Fruit fly (Drosophila melanogaster): ENCODE data around the gene polybromo.
A peak's percentile ranks its signal among the peaks of the same experiment; 100 is the strongest.

polybromo gene

dm6 chr3R:24768538-24769401 is 36.3 kb downstream of the polybromo start, which contains the start of gene CG13631 (continued):
- TF ChIP-seq CG2120 (GFP tag; optimal IDR thresholded peaks at IDR 0.05) (peak; percentile 21), dati (GFP tag; IDR thresholded peaks at IDR 0.05) (peak; percentile 74), CG32772 (GFP tag; IDR thresholded peaks at IDR 0.05) (peak; percentile 94), NK7.1 (GFP tag; optimal IDR thresholded peaks at IDR 0.05) (peak; percentile 79), Atf6 (GFP tag; IDR thresholded peaks at IDR 0.05) (peak; percentile 59; the same call in 1 of the 2 replicates), fu2 (GFP tag; optimal IDR thresholded peaks at IDR 0.05) (peak; percentile 64), lola (GFP tag; optimal IDR thresholded peaks at IDR 0.05) (peak in 1 of 3 experiments; percentile 96), Bgb (GFP tag; IDR thresholded peaks at IDR 0.05; ENCODE audit: partially characterized antibody) (no peak), seq (GFP tag; IDR thresholded peaks at IDR 0.05) (peak; percentile 87), Adf1 (GFP tag; IDR thresholded peaks at IDR 0.05) (peak; percentile 87), Meics (GFP tag; optimal IDR thresholded peaks at IDR 0.05) (peak; percentile 68), Camta (GFP tag; optimal IDR thresholded peaks at IDR 0.05) (peak; percentile 96), kni (GFP tag; optimal IDR thresholded peaks at IDR 0.05) (peak; percentile 86), ems (GFP tag; optimal IDR thresholded peaks at IDR 0.05) (peak; percentile 92), CG17361 (GFP tag; IDR thresholded peaks at IDR 0.05) (peak; percentile 98), CG13287 (GFP tag; IDR thresholded peaks at IDR 0.05; ENCODE audit: partially characterized antibody) (no peak; the same call in 1 of the 2 replicates), corto (GFP tag; optimal IDR thresholded peaks at IDR 0.05) (peak; percentile 85), CG16813 (GFP tag; IDR thresholded peaks at IDR 0.05; ENCODE audit: partially characterized antibody) (no peak), sqz (GFP tag; optimal IDR thresholded peaks at IDR 0.05) (peak; percentile 92), kah (GFP tag; optimal IDR thresholded peaks at IDR 0.05) (peak; percentile 86), CG9215 (GFP tag; IDR thresholded peaks at IDR 0.05) (peak; percentile 71), CG1529 (GFP tag; optimal IDR thresholded peaks at IDR 0.05) (peak; percentile 98), CG5953 (GFP tag; IDR thresholded peaks at IDR 0.05) (peak; percentile 94), CG3726 (GFP tag; IDR thresholded peaks at IDR 0.05) (peak; percentile 83; the same call in 2 of the 3 replicates), CG12744 (GFP tag; optimal IDR thresholded peaks at IDR 0.05) (peak; percentile 47), CG9932 (GFP tag; IDR thresholded peaks at IDR 0.05) (0 out of 2 replicates have a peak, but pooled peaks have one; percentile 12), Poxn (GFP tag; IDR thresholded peaks at IDR 0.05) (no peak), CG33213 (GFP tag; optimal IDR thresholded peaks at IDR 0.05) (peak; percentile 86), Sry-δ (GFP tag; optimal IDR thresholded peaks at IDR 0.05) (peak; percentile 58), ind (GFP tag; optimal IDR thresholded peaks at IDR 0.05) (peak; percentile 94), CG7928 (GFP tag; optimal IDR thresholded peaks at IDR 0.05) (no peak), Optix (GFP tag; IDR thresholded peaks at IDR 0.05) (peak; percentile 95), Kr (GFP tag; optimal IDR thresholded peaks at IDR 0.05) (no peak), CG16815 (GFP tag; optimal IDR thresholded peaks at IDR 0.05) (peak; percentile 81), CG5180 (GFP tag; optimal IDR thresholded peaks at IDR 0.05) (peak; percentile 79), CG1647 (GFP tag; optimal IDR thresholded peaks at IDR 0.05) (peak; percentile 89), CG3847 (GFP tag; IDR thresholded peaks at IDR 0.05) (peak; percentile 71), CG8089 (GFP tag; optimal IDR thresholded peaks at IDR 0.05) (peak; percentile 95), Antp (GFP tag; optimal IDR thresholded peaks at IDR 0.05) (peak; percentile 94), z (GFP tag; IDR thresholded peaks at IDR 0.05) (no peak; the same call in 2 of the 3 replicates), kay (GFP tag; optimal IDR thresholded peaks at IDR 0.05) (peak; percentile 88), Lim3 (GFP tag; IDR thresholded peaks at IDR 0.05) (peak; percentile 66), Rx (GFP tag; IDR thresholded peaks at IDR 0.05) (peak; percentile 88), CG34224 (GFP tag; IDR thresholded peaks at IDR 0.05; ENCODE audit: partially characterized antibody) (no peak), CG10431 (GFP tag; optimal IDR thresholded peaks at IDR 0.05) (peak; percentile 94), mam (GFP tag; optimal IDR thresholded peaks at IDR 0.05) (peak; percentile 85), Dip3 (GFP tag; optimal IDR thresholded peaks at IDR 0.05) (peak; percentile 55), dmrt11E (tag; optimal IDR thresholded peaks at IDR 0.05) (peak; percentile 90), HmgZ (tag; optimal IDR thresholded peaks at IDR 0.05) (peak; percentile 55)
